Worm (Caenorhabditis elegans): ENCODE data around the gene sma-3.

ce11 chrIII:6906409-6906808 is 42.6 kb upstream of the sma-3 start, which contains the start of gene T07E3.2:
- TF ChIP-seq flt-1 (GFP tag; IDR thresholded peaks at IDR 0.05) (no peak), tab-1 (GFP tag; IDR thresholded peaks at IDR 0.05) (no peak), med-1 (GFP tag; optimal IDR thresholded peaks at IDR 0.05; ENCODE audit: insufficient read depth) (no peak), ztf-23 (GFP tag; IDR thresholded peaks at IDR 0.05) (no peak), ref-1 (GFP tag; conservative IDR thresholded peaks at IDR 0.05) (no peak)
